Worm (Caenorhabditis elegans) whole organism, early embryonic: ENCODE measurements around the gene cyp-31A3.

Experiments used
- B0310.2 ChIP-seq: sonication (generic microtip); optimal IDR thresholded peaks from 2 replicates; lab custom pipeline; 2016; ENCODE audit warnings: mild to moderate bottlenecking, missing genetic modification characterization, missing compliant biosample characterization
- F13C5.2 ChIP-seq: sonication (generic microtip); optimal IDR thresholded peaks from 2 replicates; lab custom pipeline; 2017; ENCODE audit warnings: mild to moderate bottlenecking, missing genetic modification characterization, inconsistent platforms, missing compliant biosample characterization
- aly-1 ChIP-seq: sonication (generic microtip); optimal IDR thresholded peaks from 2 replicates; lab custom pipeline; 2016; ENCODE audit warnings: missing genetic modification characterization, missing compliant biosample characterization
- ama-1 ChIP-seq: fragments of 150-350 bp; optimal IDR thresholded peaks from 2 replicates; lab custom pipeline; 2014
- ceh-13 ChIP-seq: fragments of 200-800 bp; sonication (Bioruptor generic); optimal IDR thresholded peaks from 2 replicates; lab custom pipeline; 2018; ENCODE audit warnings: mild to moderate bottlenecking, missing genetic modification characterization, missing compliant biosample characterization
- ceh-36 ChIP-seq: sonication (generic microtip); optimal IDR thresholded peaks from 2 replicates; lab custom pipeline; 2016; ENCODE audit warnings: missing genetic modification characterization, inconsistent platforms, missing compliant biosample characterization
- flt-1 ChIP-seq: fragments of 200-800 bp; sonication (Bioruptor generic); IDR thresholded peaks from 2 replicates; pipeline ENCODE4 v1.3.6; 2022; ENCODE audit warnings: missing genetic modification characterization, missing compliant biosample characterization
- hmbx-1 ChIP-seq: sonication (generic microtip); optimal IDR thresholded peaks from 2 replicates; lab custom pipeline; 2016; ENCODE audit warnings: mild to moderate bottlenecking, missing genetic modification characterization, missing compliant biosample characterization
- hnd-1 ChIP-seq: sonication (generic microtip); optimal IDR thresholded peaks from 2 replicates; lab custom pipeline; 2016; ENCODE audit warnings: missing genetic modification characterization, missing compliant biosample characterization
- scrt-1 ChIP-seq: fragments of 200-800 bp; sonication (Bioruptor generic); IDR thresholded peaks from 2 replicates; pipeline ENCODE4 v1.3.6; 2022; ENCODE audit warnings: missing genetic modification characterization, missing compliant biosample characterization
- sea-1 ChIP-seq: fragments of 200-800 bp; sonication (Bioruptor generic); conservative IDR thresholded peaks from 2 replicates; pipeline ENCODE4 v1.3.6; 2022; ENCODE audit warnings: missing genetic modification characterization, missing compliant biosample characterization
- tbx-11 ChIP-seq: fragments of 200-800 bp; sonication (Bioruptor generic); IDR thresholded peaks from 2 replicates; pipeline ENCODE4 v1.3.6; 2022; ENCODE audit warnings: missing genetic modification characterization, missing compliant biosample characterization
- tra-4 ChIP-seq: sonication (generic microtip); optimal IDR thresholded peaks from 2 replicates; lab custom pipeline; 2017; ENCODE audit warnings: missing genetic modification characterization, missing compliant biosample characterization

DNA sequence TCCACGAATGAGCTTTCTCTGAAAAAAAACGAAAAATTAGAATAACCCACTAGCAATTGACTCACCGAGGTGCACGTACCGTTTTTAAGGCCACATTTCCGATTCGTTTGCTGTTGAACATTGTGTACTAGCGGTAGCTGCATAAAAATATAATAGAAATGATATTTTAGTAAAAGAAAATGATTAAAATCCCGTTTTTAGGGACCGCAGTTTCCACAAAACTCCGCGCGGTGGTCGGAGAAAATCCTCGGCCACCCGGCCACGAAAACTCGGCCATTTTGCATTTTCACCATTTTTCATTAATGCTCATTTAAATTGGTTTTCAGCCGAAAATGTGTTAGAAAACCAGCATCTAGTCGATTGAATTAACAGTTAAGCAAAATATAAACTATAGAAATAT, 48.5 kb upstream of the cyp-31A3 start, which contains the start of gene yars-2:
- peak; percentile 65 for TF ChIP-seq ama-1 (lab: Kevin White, UChicago)
- no peak for TF ChIP-seq B0310.2 (tag; lab: Kevin White, UChicago)
- TF ChIP-seq flt-1 (GFP tag; lab: Robert Waterston, UW), result no peak
- no peak for TF ChIP-seq sea-1 (GFP tag; lab: Robert Waterston, UW)
- TF ChIP-seq scrt-1 (GFP tag; lab: Robert Waterston, UW), result no peak
- peak; percentile 23 for TF ChIP-seq ceh-36 (tag; lab: Kevin White, UChicago)
- TF ChIP-seq hnd-1 (tag; lab: Kevin White, UChicago), result no peak
- TF ChIP-seq hmbx-1, result no peak
- TF ChIP-seq ceh-13, result no peak
- no peak for TF ChIP-seq F13C5.2 (tag; lab: Kevin White, UChicago)
- TF ChIP-seq tra-4, result no peak
- no peak for TF ChIP-seq tbx-11 (GFP tag; lab: Robert Waterston, UW)
- TF ChIP-seq aly-1, result no peak
